Fruit fly (Drosophila melanogaster): ENCODE measurements around the gene CG33630.
A peak's percentile ranks its signal among the peaks of the same experiment; 100 is the strongest.

The CG33630 gene

dm6 chr3R:10109938-10110337 lies 47.5 kb downstream of the CG33630 start, which contains the start of gene Fmr1 (continued):
- no peak; the same call in 1 of the 2 replicates for TF ChIP-seq CG9215 (GFP tag; IDR thresholded peaks at IDR 0.05)
- TF ChIP-seq Dip3 (GFP tag; optimal IDR thresholded peaks at IDR 0.05), result peak; percentile 48
- TF ChIP-seq HmgZ (tag; optimal IDR thresholded peaks at IDR 0.05), result peak; percentile 73
- no peak for TF ChIP-seq Doc3 (GFP tag; IDR thresholded peaks at IDR 0.05; ENCODE audit: partially characterized antibody)
- peak; percentile 37 for TF ChIP-seq Oli (tag; optimal IDR thresholded peaks at IDR 0.05)
- peak; percentile 39; the same call in 1 of the 2 replicates for TF ChIP-seq CG31441 (GFP tag; IDR thresholded peaks at IDR 0.05)
- peak; percentile 11 for TF ChIP-seq bigmax (GFP tag; optimal IDR thresholded peaks at IDR 0.05)
- TF ChIP-seq HLHmδ (GFP tag; optimal IDR thresholded peaks at IDR 0.05), result no peak
- peak; percentile 83 for TF ChIP-seq sens (GFP tag)
- TF ChIP-seq Nf-YC (tag; optimal IDR thresholded peaks at IDR 0.05), result peak; percentile 24
- TF ChIP-seq B-H2 (GFP tag; optimal IDR thresholded peaks at IDR 0.05), result peak; percentile 19
- TF ChIP-seq Doc2 (GFP tag; IDR thresholded peaks at IDR 0.05), result no peak
- peak; percentile 9 for TF ChIP-seq CG16815 (GFP tag; optimal IDR thresholded peaks at IDR 0.05)
- no peak for TF ChIP-seq eyg (GFP tag; optimal IDR thresholded peaks at IDR 0.05)
- TF ChIP-seq sens-2 (GFP tag; IDR thresholded peaks at IDR 0.05), result 0 out of 2 replicates have a peak, but pooled peaks have one; percentile 22
- TF ChIP-seq tx (GFP tag; optimal IDR thresholded peaks at IDR 0.05), result peak; percentile 42
- no peak for TF ChIP-seq dimm (GFP tag; IDR thresholded peaks at IDR 0.05)
- TF ChIP-seq Ets97D (GFP tag; optimal IDR thresholded peaks at IDR 0.05), result peak; percentile 96
- no peak for TF ChIP-seq unc-4 (GFP tag; IDR thresholded peaks at IDR 0.05; ENCODE audit: partially characterized antibody)
- peak; percentile 72 for TF ChIP-seq CHES-1-like (GFP tag; optimal IDR thresholded peaks at IDR 0.05)
- TF ChIP-seq CG4730 (GFP tag; IDR thresholded peaks at IDR 0.05), result no peak
- TF ChIP-seq CG8359 (GFP tag; optimal IDR thresholded peaks at IDR 0.05; ENCODE audit: borderline replicate concordance), result no peak
- peak; percentile 32 for TF ChIP-seq CG8924 (tag; optimal IDR thresholded peaks at IDR 0.05)
- TF ChIP-seq Neu2 (GFP tag; optimal IDR thresholded peaks at IDR 0.05; ENCODE audit: borderline replicate concordance), result no peak
- peak; percentile 36 for TF ChIP-seq zen (tag; optimal IDR thresholded peaks at IDR 0.05)
- TF ChIP-seq sc (optimal IDR thresholded peaks at IDR 0.05), result no peak
- no peak for TF ChIP-seq sc (GFP tag; optimal IDR thresholded peaks at IDR 0.05)
- peak; percentile 99 for TF ChIP-seq Sin3A (optimal IDR thresholded peaks at IDR 0.05)
- peak; percentile 17 for TF ChIP-seq YL-1 (GFP tag; optimal IDR thresholded peaks at IDR 0.05)
- no peak for TF ChIP-seq org-1 (GFP tag; optimal IDR thresholded peaks at IDR 0.05)
- peak; percentile 51; the same call in 1 of the 2 replicates for TF ChIP-seq lmd (GFP tag; IDR thresholded peaks at IDR 0.05)
- no peak for TF ChIP-seq CG11085 (GFP tag; IDR thresholded peaks at IDR 0.05)
- TF ChIP-seq CG10565 (GFP tag; optimal IDR thresholded peaks at IDR 0.05), result no peak
- TF ChIP-seq CG13424 (tag; optimal IDR thresholded peaks at IDR 0.05), result peak; percentile 65
- TF ChIP-seq CG15073 (GFP tag; optimal IDR thresholded peaks at IDR 0.05), result no peak
- TF ChIP-seq ci (GFP tag; IDR thresholded peaks at IDR 0.05), result no peak
- TF ChIP-seq Gug (GFP tag; IDR thresholded peaks at IDR 0.05), result peak; percentile 69; the same call in 3 of the 4 replicates
- peak; percentile 98 for TF ChIP-seq E2f2 (GFP tag; IDR thresholded peaks at IDR 0.05)
- peak; percentile 31 for TF ChIP-seq CG18764 (GFP tag; optimal IDR thresholded peaks at IDR 0.05)
- TF ChIP-seq amos (GFP tag; IDR thresholded peaks at IDR 0.05; ENCODE audit: partially characterized antibody), result 0 out of 2 replicates have a peak, but pooled peaks have one; percentile 38
- TF ChIP-seq run (tag; optimal IDR thresholded peaks at IDR 0.05), result no peak
- TF ChIP-seq pzg (GFP tag; optimal IDR thresholded peaks at IDR 0.05), result peak; percentile 92
- no peak for TF ChIP-seq CG1602 (GFP tag; optimal IDR thresholded peaks at IDR 0.05)
- peak; percentile 63 for TF ChIP-seq Xbp1 (GFP tag; optimal IDR thresholded peaks at IDR 0.05)
- peak; percentile 52 for TF ChIP-seq CG8290 (GFP tag; optimal IDR thresholded peaks at IDR 0.05)
- TF ChIP-seq CG8290 (tag; optimal IDR thresholded peaks at IDR 0.05), result peak in 1 of 2 experiments; percentile 80
- no peak for TF ChIP-seq CG8765 (GFP tag; IDR thresholded peaks at IDR 0.05)
- peak; percentile 64 for TF ChIP-seq pum (GFP tag; optimal IDR thresholded peaks at IDR 0.05)
- no peak for TF ChIP-seq CG17385 (GFP tag; optimal IDR thresholded peaks at IDR 0.05)
- peak; percentile 41 for TF ChIP-seq gsb-n (tag; optimal IDR thresholded peaks at IDR 0.05)
- peak; percentile 66 for TF ChIP-seq CG13775 (GFP tag; optimal IDR thresholded peaks at IDR 0.05)
- peak in 1 of 3 experiments; percentile 29 for TF ChIP-seq Stat92E (GFP tag; optimal IDR thresholded peaks at IDR 0.05)

All from whole organism, embryonic.